Worm (Caenorhabditis elegans) whole organism, L4/young adult: ENCODE data around the gene tnc-2.

Experiments used
- W03F9.2 ChIP-seq: fragments of 150-350 bp; optimal IDR thresholded peaks from 2 replicates; lab custom pipeline; 2014; ENCODE audit warnings: missing biosample characterization, missing genetic modification characterization
- dao-5 ChIP-seq: sonication (generic microtip); optimal IDR thresholded peaks from 2 replicates; lab custom pipeline; 2016; ENCODE audit warnings: missing genotype, missing genetic modification characterization, moderate library complexity, missing compliant biosample characterization
- him-1 ChIP-seq: sonication (generic microtip); optimal IDR thresholded peaks from 2 replicates; lab custom pipeline; 2016; ENCODE audit warnings: missing genotype, missing genetic modification reagents, missing genetic modification characterization, missing compliant biosample characterization

DNA sequence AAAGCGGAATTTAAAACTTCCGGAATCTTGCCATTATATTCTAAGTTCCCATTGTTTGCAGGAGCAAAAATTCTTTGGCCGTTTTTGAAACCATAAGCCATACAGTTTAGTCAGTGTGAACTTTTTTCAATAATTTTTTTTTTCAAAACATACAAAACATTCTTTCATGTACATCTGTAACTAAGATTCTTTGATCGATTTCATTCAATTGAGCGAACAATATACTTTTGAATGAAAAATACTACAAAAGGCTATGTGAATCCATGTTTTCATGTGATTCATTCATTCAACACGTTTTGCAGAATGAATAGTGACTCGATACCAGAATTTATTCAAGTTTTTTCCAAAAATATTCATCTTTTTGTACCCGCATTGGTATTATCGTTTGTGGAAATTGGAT, 20.1 kb downstream of the tnc-2 start, which contains the start of gene ZK666.15:
- TF ChIP-seq W03F9.2 (tag; lab: Kevin White, UChicago) (no peak), dao-5 (tag; lab: Kevin White, UChicago) (no peak), him-1 (no peak)
